Worm (Caenorhabditis elegans) whole organism, L1 larva: Measurements from ENCODE around the gene henn-1.

Experiments
- ceh-82 ChIP-seq, 3 experiments: fragments of 150-350 bp in 1 of 3; sonication (generic microtip) in 2 of 3; optimal IDR thresholded peaks; 2 replicates each; lab custom pipeline; 2014 to 2017; ENCODE audit warnings: missing biosample characterization in 3 of 3, missing genetic modification characterization in 3 of 3
- sup-37 ChIP-seq: fragments of 200-800 bp; sonication (Bioruptor generic); optimal IDR thresholded peaks from 2 replicates; lab custom pipeline; 2018; ENCODE audit warnings: mild to moderate bottlenecking, missing genetic modification characterization, missing compliant biosample characterization

DNA sequence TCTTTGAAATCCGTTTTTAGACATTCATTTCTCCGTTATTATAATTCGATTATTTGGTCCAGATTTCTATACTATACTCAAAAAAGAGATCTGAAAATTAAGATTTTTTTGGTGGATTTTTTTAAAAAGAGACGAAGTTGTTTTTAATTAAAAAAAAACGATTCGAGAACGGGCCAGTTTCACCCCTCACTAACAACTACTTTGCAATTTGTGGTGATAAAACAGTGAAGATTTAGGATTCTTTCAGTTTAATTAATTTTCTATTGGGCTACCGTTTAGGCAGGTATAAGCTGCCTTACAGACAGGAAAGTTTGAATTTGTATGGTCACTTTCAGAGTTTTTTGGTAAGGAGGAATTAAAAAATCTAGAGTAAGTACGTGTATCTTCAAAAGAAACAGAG, 31.3 kb upstream of the henn-1 start, which contains the start of gene unc-36:
- TF ChIP-seq sup-37 (no peak), ceh-82 (tag; optimal IDR thresholded peaks at IDR 0.05; lab: Kevin White, UChicago) (no peak)
